Worm (Caenorhabditis elegans): ENCODE data around the gene panl-3.

Gene panl-3

ce11 chrIII:9813146-9813545, 5.7 kb upstream of the panl-3 start, which contains the start of gene ZK632.14:
TSS of gene ZK632.14 (plus strand) at chrIII:9813446.
- TF ChIP-seq ZK546.5 (tag; optimal IDR thresholded peaks at IDR 0.05): no peak
- TF ChIP-seq F37D6.2 (tag; optimal IDR thresholded peaks at IDR 0.05): no peak
- TF ChIP-seq Y5F2A.4 (GFP tag; optimal IDR thresholded peaks at IDR 0.05): no peak
- 0 out of 2 replicates have a peak, but pooled peaks have one; percentile 13 for TF ChIP-seq T26A8.4 (GFP tag; IDR thresholded peaks at IDR 0.05)
- no peak for TF ChIP-seq hmg-1.1 (GFP tag; IDR thresholded peaks at IDR 0.05)

- no peak for TF ChIP-seq ZK337.2 (GFP tag; IDR thresholded peaks at IDR 0.05)
- TF ChIP-seq pqm-1 (tag; optimal IDR thresholded peaks at IDR 0.05): no peak
- no peak for TF ChIP-seq F49E8.2 (tag; optimal IDR thresholded peaks at IDR 0.05; ENCODE audit: borderline replicate concordance)
- peak; percentile 43 for TF ChIP-seq mep-1 (tag; optimal IDR thresholded peaks at IDR 0.05)
- TF ChIP-seq nhr-111 (GFP tag; optimal IDR thresholded peaks at IDR 0.05): no peak
- peak; percentile 22 for TF ChIP-seq dve-1 (tag; optimal IDR thresholded peaks at IDR 0.05; ENCODE audit: insufficient read depth)
- peak; percentile 84 for TF ChIP-seq aha-1 (tag)
- peak; percentile 45 for TF ChIP-seq mxl-3 (GFP tag; optimal IDR thresholded peaks at IDR 0.05)
- peak in 1 of 2 experiments; percentile 31 for TF ChIP-seq mdl-1 (tag; optimal IDR thresholded peaks at IDR 0.05)
- peak; percentile 41 for TF ChIP-seq mes-2 (tag; optimal IDR thresholded peaks at IDR 0.05; ENCODE audit: poor library complexity, severe bottlenecking)
- TF ChIP-seq ceh-28 (tag; optimal IDR thresholded peaks at IDR 0.05): peak; percentile 28
- TF ChIP-seq nhr-48 (tag; optimal IDR thresholded peaks at IDR 0.05): no peak
- peak; percentile 55; the same call in 1 of the 2 replicates for TF ChIP-seq egl-43 (GFP tag; IDR thresholded peaks at IDR 0.05)
- TF ChIP-seq ztf-11 (tag; optimal IDR thresholded peaks at IDR 0.05): no peak
- TF ChIP-seq fos-1 (tag; optimal IDR thresholded peaks at IDR 0.05): no peak
- TF ChIP-seq Y48G9A.11 (GFP tag; IDR thresholded peaks at IDR 0.05): no peak
- 0 out of 2 replicates have a peak, but pooled peaks have one; percentile 22 for TF ChIP-seq F44E2.7 (GFP tag; IDR thresholded peaks at IDR 0.05)
- TF ChIP-seq nhr-11 (tag; optimal IDR thresholded peaks at IDR 0.05): peak; percentile 30
- no peak for TF ChIP-seq snpc-1.2 (GFP tag; IDR thresholded peaks at IDR 0.05)
- TF ChIP-seq rbr-2 (tag; optimal IDR thresholded peaks at IDR 0.05): peak; percentile 33
- peak; percentile 16 for TF ChIP-seq hlh-11 (tag; optimal IDR thresholded peaks at IDR 0.05)
- TF ChIP-seq lsy-2 (tag; optimal IDR thresholded peaks at IDR 0.05): peak in 1 of 2 experiments; percentile 52
- no peak for TF ChIP-seq pha-4 (GFP tag; IDR thresholded peaks at IDR 0.05)
- TF ChIP-seq pha-4 (tag; optimal IDR thresholded peaks at IDR 0.05): peak; percentile 58
- TF ChIP-seq nhr-6 (tag; optimal IDR thresholded peaks at IDR 0.05): peak; percentile 63
- TF ChIP-seq lin-29 (GFP tag; IDR thresholded peaks at IDR 0.05): no peak
- no peak for TF ChIP-seq unc-130 (GFP tag; optimal IDR thresholded peaks at IDR 0.05)
These were observed 1.7 kb upstream of the panl-3 start, which contains the start of gene cnx-1 for ce11 chrIII:9817087-9817612. TSS of gene cnx-1 (minus strand) at chrIII:9817137.

ce11 chrIII:9817894-9818293, 962 bp upstream of the panl-3 start:
- TF ChIP-seq lsy-2 (tag; optimal IDR thresholded peaks at IDR 0.05) (peak in 1 of 2 experiments; percentile 79), unc-130 (GFP tag; optimal IDR thresholded peaks at IDR 0.05) (peak; percentile 34), cey-2 (tag; optimal IDR thresholded peaks at IDR 0.05; ENCODE audit: borderline replicate concordance, insufficient read depth) (no peak), sdz-12 (GFP tag; optimal IDR thresholded peaks at IDR 0.05) (no peak), mes-2 (tag; optimal IDR thresholded peaks at IDR 0.05; ENCODE audit: poor library complexity, severe bottlenecking) (no peak), T20F7.1 (GFP tag; optimal IDR thresholded peaks at IDR 0.05) (peak; percentile 23), ztf-11 (tag; optimal IDR thresholded peaks at IDR 0.05) (no peak), tag-97 (GFP tag; IDR thresholded peaks at IDR 0.05) (no peak), lin-38 (GFP tag; IDR thresholded peaks at IDR 0.05) (no peak)
